Worm (Caenorhabditis elegans): ENCODE measurements around the gene R01E6.2.

The R01E6.2 gene

DNA sequence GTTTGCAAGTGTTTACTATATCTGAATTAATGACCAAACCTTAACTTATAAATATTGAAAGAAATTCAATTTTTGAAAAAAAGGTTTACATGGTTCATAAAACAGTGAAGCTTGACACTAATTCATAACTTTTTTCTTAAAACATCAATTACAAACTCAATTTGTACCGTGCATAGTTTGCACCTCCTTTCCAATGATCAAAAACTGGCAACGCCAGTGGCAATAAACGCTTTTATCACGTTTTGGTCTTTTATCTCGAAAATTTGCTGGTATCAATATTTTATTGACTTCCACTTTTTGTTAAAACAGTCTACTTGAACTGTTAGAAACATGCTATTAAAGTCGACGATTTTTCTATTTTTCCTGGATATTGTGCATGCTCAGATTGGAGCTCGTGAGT is 12.1 kb upstream of the R01E6.2 start, which contains the start of gene F54B11.11:
F54B11.11 (plus strand) TSS at position 301 of the 400 bp plus-strand sequence.
- no peak for TF ChIP-seq F13H6.1 (tag; optimal IDR thresholded peaks at IDR 0.05)
- no peak for TF ChIP-seq zip-5 (tag; optimal IDR thresholded peaks at IDR 0.05)
- no peak for TF ChIP-seq ref-2 (tag; optimal IDR thresholded peaks at IDR 0.05)
- TF ChIP-seq pat-9 (tag; optimal IDR thresholded peaks at IDR 0.05): no peak
- TF ChIP-seq pag-3 (tag; optimal IDR thresholded peaks at IDR 0.05; ENCODE audit: borderline replicate concordance): no peak
- TF ChIP-seq ceh-48 (tag; optimal IDR thresholded peaks at IDR 0.05): no peak
- no peak for TF ChIP-seq ceh-34 (tag; optimal IDR thresholded peaks at IDR 0.05)
- TF ChIP-seq ets-4 (tag; optimal IDR thresholded peaks at IDR 0.05): no peak
- TF ChIP-seq ceh-18 (tag; optimal IDR thresholded peaks at IDR 0.05): no peak
- TF ChIP-seq K02D7.2 (tag; optimal IDR thresholded peaks at IDR 0.05): no peak
- TF ChIP-seq ztf-16 (tag; optimal IDR thresholded peaks at IDR 0.05): no peak

DNA sequence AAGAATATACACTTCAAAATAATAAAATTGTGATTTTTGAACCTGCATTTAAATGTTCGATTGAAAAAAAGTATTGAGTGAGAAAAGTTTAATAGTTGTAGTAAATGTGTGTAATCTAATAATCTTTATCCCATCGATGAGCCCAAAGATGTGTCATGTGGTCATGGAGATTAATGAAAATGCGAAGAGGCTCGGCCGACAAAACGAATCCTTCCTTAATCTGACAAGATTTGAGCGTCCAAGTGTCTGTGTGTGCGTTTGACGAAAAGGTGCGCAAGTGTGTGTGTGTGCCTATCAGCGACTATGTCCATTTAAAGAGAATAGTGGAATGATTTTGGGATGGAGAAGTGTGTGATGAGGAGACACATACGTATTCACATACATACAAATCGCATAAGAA is 7.7 kb upstream of the R01E6.2 start:
- TF ChIP-seq unc-55 (GFP tag; optimal IDR thresholded peaks at IDR 0.05) (no peak), fkh-6 (tag; optimal IDR thresholded peaks at IDR 0.05) (no peak), K09A11.1 (tag; optimal IDR thresholded peaks at IDR 0.05; ENCODE audit: insufficient read depth) (no peak), ceh-19 (GFP tag; optimal IDR thresholded peaks at IDR 0.05) (no peak), mec-3 (tag; optimal IDR thresholded peaks at IDR 0.05; ENCODE audit: borderline replicate concordance) (no peak), pros-1 (tag; optimal IDR thresholded peaks at IDR 0.05) (no peak), hlh-6 (tag; optimal IDR thresholded peaks at IDR 0.05) (no peak), ref-2 (tag; optimal IDR thresholded peaks at IDR 0.05) (no peak), hlh-15 (tag; optimal IDR thresholded peaks at IDR 0.05) (no peak), ceh-48 (tag; optimal IDR thresholded peaks at IDR 0.05) (no peak), K02D7.2 (tag; optimal IDR thresholded peaks at IDR 0.05) (no peak), zip-5 (tag; optimal IDR thresholded peaks at IDR 0.05) (no peak), eyg-1 (tag; optimal IDR thresholded peaks at IDR 0.05) (no peak), tbx-7 (tag; optimal IDR thresholded peaks at IDR 0.05) (no peak), F13H6.1 (tag; optimal IDR thresholded peaks at IDR 0.05) (no peak), C08G9.2 (tag; optimal IDR thresholded peaks at IDR 0.05) (no peak), unc-3 (GFP tag; conservative IDR thresholded peaks at IDR 0.05) (no peak), unc-3 (tag; optimal IDR thresholded peaks at IDR 0.05) (no peak), fkh-10 (GFP tag; optimal IDR thresholded peaks at IDR 0.05) (no peak)

DNA sequence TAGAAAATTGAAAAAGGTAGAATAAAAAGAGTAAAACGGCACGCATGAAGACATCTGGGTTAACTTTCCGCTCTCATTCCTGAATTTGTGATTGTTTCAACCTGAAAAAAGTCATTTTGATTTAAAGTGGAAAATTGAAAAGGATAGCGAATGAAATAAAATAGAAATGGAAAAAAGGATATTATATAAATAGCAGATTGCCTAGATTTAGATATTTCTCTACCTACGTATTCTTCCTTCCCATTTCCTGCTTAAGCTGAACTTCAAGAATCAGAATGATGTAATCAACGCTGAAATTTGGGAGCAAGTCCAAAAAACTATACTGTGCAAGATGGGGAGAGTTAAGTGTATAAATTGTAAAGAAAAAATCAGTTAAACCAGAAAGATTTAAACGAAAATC is 3.5 kb upstream of the R01E6.2 start, which contains the start of gene R01E6.7:
R01E6.7 (minus strand) TSS at position 101 of the 400 bp plus-strand sequence.
- TF ChIP-seq hlh-8 (tag; optimal IDR thresholded peaks at IDR 0.05) (no peak), hlh-13 (GFP tag; optimal IDR thresholded peaks at IDR 0.05) (no peak), rnt-1 (tag; optimal IDR thresholded peaks at IDR 0.05) (no peak), tbx-7 (tag; optimal IDR thresholded peaks at IDR 0.05) (no peak), elt-2 (tag; optimal IDR thresholded peaks at IDR 0.05) (no peak), ceh-19 (GFP tag; optimal IDR thresholded peaks at IDR 0.05) (no peak), npax-4 (tag; optimal IDR thresholded peaks at IDR 0.05) (no peak), sox-4 (tag; optimal IDR thresholded peaks at IDR 0.05) (no peak), ceh-18 (tag; optimal IDR thresholded peaks at IDR 0.05) (no peak), unc-55 (GFP tag; optimal IDR thresholded peaks at IDR 0.05) (no peak)

DNA sequence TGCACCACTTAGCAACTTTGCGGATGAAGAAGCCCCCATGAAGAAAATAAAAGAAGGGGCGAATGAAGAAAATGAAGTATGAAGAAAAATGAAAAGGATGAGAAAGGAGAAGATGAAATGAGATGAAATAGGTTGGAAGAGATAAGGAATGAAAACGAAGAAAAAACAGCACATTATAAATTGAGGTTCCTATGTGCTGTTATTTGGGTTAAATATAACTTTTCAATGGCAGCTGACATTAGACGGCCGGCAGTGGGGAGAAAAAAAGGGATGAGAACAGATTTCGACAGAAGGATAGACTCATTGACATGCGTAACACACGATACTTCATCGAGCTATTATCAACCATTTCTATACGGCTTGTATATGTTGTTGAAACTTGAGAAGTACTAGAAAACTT is 4.4 kb downstream of the R01E6.2 start:
- TF ChIP-seq elt-4 (tag; optimal IDR thresholded peaks at IDR 0.05) (no peak), ceh-18 (tag; optimal IDR thresholded peaks at IDR 0.05) (peak; percentile 16), unc-86 (tag; optimal IDR thresholded peaks at IDR 0.05) (no peak)

DNA sequence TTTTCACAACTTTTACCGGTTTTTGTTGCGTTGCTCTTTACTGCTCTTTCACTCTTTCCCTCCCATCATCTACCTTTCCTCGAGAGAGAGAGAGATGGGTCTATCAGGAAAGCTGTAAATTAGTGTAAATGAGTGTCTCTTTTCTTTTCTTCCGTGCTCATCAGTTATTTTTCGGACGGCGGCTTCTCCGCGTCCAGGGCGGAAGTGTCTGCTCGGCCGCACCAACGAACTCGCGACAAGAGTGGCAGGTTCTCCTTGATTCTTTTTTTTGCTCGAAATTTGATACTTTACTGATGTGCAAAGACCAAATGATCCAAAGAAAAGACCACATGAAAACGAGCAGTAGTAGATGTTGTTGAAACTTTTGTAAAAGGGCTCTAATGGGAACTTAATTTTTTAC is 7.7 kb downstream of the R01E6.2 start:
- TF ChIP-seq ceh-19 (GFP tag; optimal IDR thresholded peaks at IDR 0.05) (no peak), C38D4.7 (GFP tag; optimal IDR thresholded peaks at IDR 0.05) (no peak), hlh-13 (GFP tag; optimal IDR thresholded peaks at IDR 0.05) (no peak), ceh-34 (tag; optimal IDR thresholded peaks at IDR 0.05) (peak; percentile 41), ceh-18 (tag; optimal IDR thresholded peaks at IDR 0.05) (peak; percentile 1), ceh-24 (tag; optimal IDR thresholded peaks at IDR 0.05) (no peak), nhr-11 (tag; optimal IDR thresholded peaks at IDR 0.05) (no peak), Y22D7AL.16 (tag; optimal IDR thresholded peaks at IDR 0.05) (no peak)
